Worm (Caenorhabditis elegans): ENCODE results near the gene bbs-4.
A peak's percentile ranks its signal among the peaks of the same experiment; 100 is the strongest.

Gene bbs-4

DNA sequence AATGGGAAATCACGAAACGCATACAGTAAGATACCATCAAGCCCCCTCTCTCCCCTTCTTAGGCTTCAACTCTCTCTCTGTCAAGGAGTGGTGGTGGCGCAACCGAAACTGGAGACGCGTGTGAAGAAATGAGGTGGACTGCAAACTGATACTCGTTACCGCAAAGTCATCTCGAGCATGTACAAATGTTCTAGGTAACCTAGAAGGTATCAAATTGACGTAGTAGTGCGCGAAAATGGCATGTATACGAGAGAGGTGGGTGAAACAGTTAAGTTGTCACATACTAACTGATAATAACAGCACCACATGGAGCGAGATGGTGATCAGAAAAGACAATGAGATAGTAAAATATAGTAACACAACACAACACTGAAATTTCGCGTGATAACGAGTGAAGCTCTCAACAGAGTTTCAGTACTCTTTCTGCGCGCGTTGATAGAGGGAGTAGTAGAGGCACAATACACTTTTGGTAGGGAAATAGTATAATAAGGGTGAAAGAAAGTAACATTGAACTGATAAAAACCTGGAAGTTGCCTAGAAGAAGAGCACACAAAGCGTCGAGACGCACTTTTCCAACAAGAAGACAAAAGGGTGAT, 26.3 kb upstream of the bbs-4 start:
- TF ChIP-seq tra-4 (tag; optimal IDR thresholded peaks at IDR 0.05) (no peak), flt-1 (GFP tag; IDR thresholded peaks at IDR 0.05) (no peak), hmg-4 (GFP tag; optimal IDR thresholded peaks at IDR 0.05) (no peak), scrt-1 (GFP tag; IDR thresholded peaks at IDR 0.05) (no peak), B0310.2 (tag; optimal IDR thresholded peaks at IDR 0.05) (no peak), tbx-11 (GFP tag; IDR thresholded peaks at IDR 0.05) (no peak), F13C5.2 (tag; optimal IDR thresholded peaks at IDR 0.05) (no peak), ceh-36 (tag; optimal IDR thresholded peaks at IDR 0.05) (no peak), ets-7 (tag; optimal IDR thresholded peaks at IDR 0.05) (no peak)

DNA sequence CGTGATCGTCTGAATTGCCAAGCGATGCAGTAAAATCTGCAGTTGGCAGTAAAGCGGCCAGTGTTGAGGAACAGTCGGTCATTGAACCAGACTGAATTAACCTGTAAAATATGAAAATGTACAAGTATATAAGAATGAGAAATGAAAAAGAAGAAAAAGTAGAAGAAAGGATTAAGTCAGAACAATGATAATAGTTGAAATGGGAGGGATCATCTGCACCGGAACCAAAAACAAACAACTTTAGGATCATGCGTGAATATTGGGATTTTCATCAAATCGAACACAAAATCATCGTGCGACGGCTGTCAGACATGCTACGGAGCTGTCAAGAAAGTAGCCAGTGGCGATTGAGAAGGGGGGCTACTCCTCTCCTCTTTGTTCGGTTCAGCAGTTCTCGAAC, 25.0 kb upstream of the bbs-4 start, which contains the start of gene gei-13:
Gene gei-13, minus strand, starts transcription at position 101 of the 400 bp plus-strand sequence.
- no peak for TF ChIP-seq hnd-1 (tag; optimal IDR thresholded peaks at IDR 0.05)
- TF ChIP-seq ceh-36 (tag; optimal IDR thresholded peaks at IDR 0.05), result no peak
- no peak for TF ChIP-seq sea-1 (GFP tag; conservative IDR thresholded peaks at IDR 0.05)
- no peak for TF ChIP-seq hmbx-1 (tag; optimal IDR thresholded peaks at IDR 0.05)
- TF ChIP-seq scrt-1 (GFP tag; IDR thresholded peaks at IDR 0.05), result no peak
- TF ChIP-seq pes-1 (GFP tag; IDR thresholded peaks at IDR 0.05), result no peak
- no peak for TF ChIP-seq ets-7 (tag; optimal IDR thresholded peaks at IDR 0.05)
- TF ChIP-seq tra-4 (tag; optimal IDR thresholded peaks at IDR 0.05), result no peak
- TF ChIP-seq flt-1 (GFP tag; IDR thresholded peaks at IDR 0.05), result no peak
- TF ChIP-seq ceh-13 (GFP tag; optimal IDR thresholded peaks at IDR 0.05), result no peak
- no peak for TF ChIP-seq B0310.2 (tag; optimal IDR thresholded peaks at IDR 0.05)
- no peak for TF ChIP-seq ama-1 (optimal IDR thresholded peaks at IDR 0.05)
- TF ChIP-seq tbx-37 (GFP tag; conservative IDR thresholded peaks at IDR 0.05), result no peak
- TF ChIP-seq aly-1 (tag; optimal IDR thresholded peaks at IDR 0.05), result no peak
- no peak for TF ChIP-seq F13C5.2 (tag; optimal IDR thresholded peaks at IDR 0.05)
- no peak for TF ChIP-seq tbx-11 (GFP tag; IDR thresholded peaks at IDR 0.05)
- no peak for TF ChIP-seq hmg-4 (GFP tag; optimal IDR thresholded peaks at IDR 0.05)

DNA sequence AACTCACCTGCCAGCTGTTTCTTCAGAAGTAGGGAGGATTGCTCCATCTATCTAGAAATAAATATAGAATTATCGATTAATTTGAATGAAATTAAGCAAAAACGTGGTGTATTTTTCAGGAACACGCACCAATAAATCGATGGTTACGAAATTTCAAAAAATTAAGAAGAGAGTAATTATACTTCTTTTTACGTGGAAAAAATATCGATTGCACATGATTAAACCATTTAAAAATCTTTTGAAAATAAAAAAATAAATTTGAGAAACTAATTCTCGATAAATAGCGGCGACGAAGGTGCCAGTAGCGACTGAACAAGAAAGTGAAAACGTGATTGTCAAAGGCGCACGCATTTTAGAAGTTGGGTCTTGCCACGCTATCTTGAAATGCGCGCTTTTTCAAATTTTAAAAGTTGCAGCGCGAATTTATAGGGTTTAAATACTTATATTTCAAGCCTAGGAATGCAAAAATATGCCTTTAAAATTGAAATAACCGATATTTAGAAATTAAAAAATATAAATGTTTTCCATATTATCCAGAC, 19.2 kb upstream of the bbs-4 start, which contains the start of gene ubc-7:
Gene ubc-7, minus strand, starts transcription at position 51 of the 539 bp plus-strand sequence.
- peak; percentile 56 for TF ChIP-seq F13C5.2 (tag; optimal IDR thresholded peaks at IDR 0.05)
- TF ChIP-seq ama-1 (optimal IDR thresholded peaks at IDR 0.05), result no peak
- TF ChIP-seq scrt-1 (GFP tag; IDR thresholded peaks at IDR 0.05), result no peak

DNA sequence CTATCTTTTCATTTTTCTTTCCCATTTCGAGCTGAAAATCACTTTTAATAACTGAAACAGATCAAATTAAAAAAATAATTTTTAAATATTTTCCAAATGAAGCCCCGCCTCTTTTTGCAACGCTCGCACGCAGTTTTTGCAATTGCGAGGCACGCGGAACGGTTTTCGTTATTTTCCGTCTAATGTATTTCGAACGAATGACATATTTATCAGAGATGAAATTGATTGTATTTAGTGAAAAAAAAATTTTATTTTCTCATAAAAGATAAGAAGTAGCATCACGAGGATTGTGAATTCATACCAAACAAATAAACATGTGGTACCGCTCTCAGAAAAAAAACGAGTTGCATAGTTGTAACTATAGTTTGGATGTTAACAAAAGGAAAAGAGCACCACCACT, 17.9 kb upstream of the bbs-4 start, which contains the start of gene rpac-19:
Gene rpac-19, minus strand, starts transcription at position 31 of the 400 bp plus-strand sequence.
- TF ChIP-seq ama-1 (optimal IDR thresholded peaks at IDR 0.05), result no peak
- peak; percentile 50; the same call in 1 of the 2 replicates for TF ChIP-seq tbx-37 (GFP tag; conservative IDR thresholded peaks at IDR 0.05)
- TF ChIP-seq ceh-13 (GFP tag; optimal IDR thresholded peaks at IDR 0.05), result peak; percentile 49
- TF ChIP-seq hnd-1 (tag; optimal IDR thresholded peaks at IDR 0.05), result peak; percentile 23
- no peak for TF ChIP-seq tbx-11 (GFP tag; IDR thresholded peaks at IDR 0.05)
- peak; percentile 70 for TF ChIP-seq F13C5.2 (tag; optimal IDR thresholded peaks at IDR 0.05)
- peak; percentile 13 for TF ChIP-seq hmg-4 (GFP tag; optimal IDR thresholded peaks at IDR 0.05)
- peak; percentile 73 for TF ChIP-seq pes-1 (GFP tag; IDR thresholded peaks at IDR 0.05)
- TF ChIP-seq hmbx-1 (tag; optimal IDR thresholded peaks at IDR 0.05), result peak; percentile 44
- TF ChIP-seq flt-1 (GFP tag; IDR thresholded peaks at IDR 0.05), result peak; percentile 61; the same call in 1 of the 2 replicates
- TF ChIP-seq ceh-36 (tag; optimal IDR thresholded peaks at IDR 0.05), result peak; percentile 53
- TF ChIP-seq ets-7 (tag; optimal IDR thresholded peaks at IDR 0.05), result no peak
- TF ChIP-seq B0310.2 (tag; optimal IDR thresholded peaks at IDR 0.05), result no peak
- 0 out of 2 replicates have a peak, but pooled peaks have one; percentile 57 for TF ChIP-seq sea-1 (GFP tag; conservative IDR thresholded peaks at IDR 0.05)
- peak; percentile 69; the same call in 1 of the 2 replicates for TF ChIP-seq scrt-1 (GFP tag; IDR thresholded peaks at IDR 0.05)

DNA sequence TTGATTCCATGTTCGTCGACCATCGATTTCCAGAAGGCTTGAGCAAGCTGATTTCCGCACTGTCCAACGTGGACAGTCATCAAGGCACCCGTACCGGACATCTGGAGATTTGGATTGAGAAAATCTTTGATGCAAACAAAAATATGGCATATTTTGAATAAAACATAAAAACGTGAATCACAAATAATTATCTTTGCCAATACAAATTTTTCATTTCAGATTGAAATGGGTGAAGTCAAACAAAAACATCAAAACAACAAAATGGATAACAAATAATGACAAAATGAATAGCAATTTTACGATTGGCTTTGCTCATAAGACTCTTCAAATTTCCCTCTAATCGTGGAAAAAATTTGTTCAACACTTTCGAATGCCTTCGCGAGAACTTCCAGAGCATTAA, 17.1 kb upstream of the bbs-4 start, which contains the start of gene tbg-1:
Gene tbg-1, minus strand, starts transcription at position 101 of the 400 bp plus-strand sequence.
- no peak for TF ChIP-seq scrt-1 (GFP tag; IDR thresholded peaks at IDR 0.05)
- no peak for TF ChIP-seq sea-1 (GFP tag; conservative IDR thresholded peaks at IDR 0.05)
- no peak for TF ChIP-seq ceh-13 (GFP tag; optimal IDR thresholded peaks at IDR 0.05)
- TF ChIP-seq flt-1 (GFP tag; IDR thresholded peaks at IDR 0.05), result no peak
- TF ChIP-seq pes-1 (GFP tag; IDR thresholded peaks at IDR 0.05), result no peak
- TF ChIP-seq tbx-11 (GFP tag; IDR thresholded peaks at IDR 0.05), result no peak
- no peak for TF ChIP-seq hnd-1 (tag; optimal IDR thresholded peaks at IDR 0.05)
- no peak for TF ChIP-seq tbx-37 (GFP tag; conservative IDR thresholded peaks at IDR 0.05)
- no peak for TF ChIP-seq ceh-36 (tag; optimal IDR thresholded peaks at IDR 0.05)
- no peak for TF ChIP-seq ets-7 (tag; optimal IDR thresholded peaks at IDR 0.05)
- TF ChIP-seq tra-4 (tag; optimal IDR thresholded peaks at IDR 0.05), result no peak
- TF ChIP-seq F13C5.2 (tag; optimal IDR thresholded peaks at IDR 0.05), result no peak
- TF ChIP-seq hmg-4 (GFP tag; optimal IDR thresholded peaks at IDR 0.05), result no peak
- TF ChIP-seq aly-1 (tag; optimal IDR thresholded peaks at IDR 0.05), result no peak
- no peak for TF ChIP-seq ama-1 (optimal IDR thresholded peaks at IDR 0.05)
- no peak for TF ChIP-seq hmbx-1 (tag; optimal IDR thresholded peaks at IDR 0.05)
- no peak for TF ChIP-seq B0310.2 (tag; optimal IDR thresholded peaks at IDR 0.05)

DNA sequence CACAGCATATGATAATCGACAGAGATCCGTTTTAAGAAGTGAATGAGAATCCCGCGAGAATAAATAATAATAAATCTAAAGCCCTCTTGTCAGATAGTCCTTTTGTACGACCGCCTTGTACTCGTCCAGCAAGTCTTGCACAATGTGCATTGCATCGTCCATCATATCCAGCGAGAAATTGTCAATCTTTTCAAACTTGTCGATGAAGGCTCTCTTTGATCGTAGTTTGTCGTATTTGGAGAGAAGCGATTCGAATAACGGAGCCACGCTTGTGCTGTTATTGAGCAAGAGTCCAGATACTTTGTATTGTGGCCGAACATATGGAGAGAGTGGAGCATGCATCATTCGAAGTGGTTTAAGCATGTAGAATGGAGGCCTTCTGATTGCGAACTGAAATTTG, 14.6 kb upstream of the bbs-4 start:
- TF ChIP-seq tbx-11 (GFP tag; IDR thresholded peaks at IDR 0.05), result no peak
- no peak for TF ChIP-seq flt-1 (GFP tag; IDR thresholded peaks at IDR 0.05)
- TF ChIP-seq ama-1 (optimal IDR thresholded peaks at IDR 0.05), result no peak
- TF ChIP-seq aly-1 (tag; optimal IDR thresholded peaks at IDR 0.05), result no peak
- TF ChIP-seq ets-7 (tag; optimal IDR thresholded peaks at IDR 0.05), result no peak

DNA sequence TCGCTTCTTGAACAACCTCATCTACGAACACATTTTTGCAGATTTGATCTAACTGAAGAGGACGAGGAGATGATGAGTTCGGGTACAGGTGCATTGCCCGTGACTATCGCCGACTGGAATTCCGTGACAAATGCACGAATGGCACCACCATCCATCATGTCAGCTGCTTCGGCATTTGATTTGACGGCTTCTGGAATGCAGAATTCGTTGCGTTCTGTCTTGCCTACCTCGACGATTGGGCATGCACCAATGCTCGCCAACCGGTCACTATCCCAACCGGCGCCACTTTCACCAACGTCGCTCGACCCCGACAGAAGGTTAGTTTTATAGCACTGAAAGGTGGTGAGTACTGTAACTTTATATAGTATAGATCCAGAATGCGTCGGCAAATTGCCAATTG, 11.5 kb upstream of the bbs-4 start:
- TF ChIP-seq scrt-1 (GFP tag; IDR thresholded peaks at IDR 0.05) (no peak), hnd-1 (tag; optimal IDR thresholded peaks at IDR 0.05) (no peak), ama-1 (optimal IDR thresholded peaks at IDR 0.05) (no peak), F13C5.2 (tag; optimal IDR thresholded peaks at IDR 0.05) (no peak), aly-1 (tag; optimal IDR thresholded peaks at IDR 0.05) (no peak), tbx-37 (GFP tag; conservative IDR thresholded peaks at IDR 0.05) (no peak), ceh-36 (tag; optimal IDR thresholded peaks at IDR 0.05) (no peak), ceh-13 (GFP tag; optimal IDR thresholded peaks at IDR 0.05) (no peak), tbx-11 (GFP tag; IDR thresholded peaks at IDR 0.05) (no peak)

Data from whole organism, early embryonic.